Fruit fly (Drosophila melanogaster) whole organism, embryonic: ENCODE results near the gene Rab10.

Experiments
- BEAF-32 ChIP-seq: fragments of 200-800 bp; sonication (Bioruptor generic); optimal IDR thresholded peaks from 3 replicates; lab custom pipeline; 2017; ENCODE audit warnings: missing biosample characterization, missing genetic modification characterization, mild to moderate bottlenecking, moderate library complexity, missing genetic modification reagents
- Bdp1 ChIP-seq: fragments of 200-800 bp; sonication (Bioruptor generic); optimal IDR thresholded peaks from 3 replicates; lab custom pipeline; 2016; ENCODE audit warnings: missing biosample characterization, missing genetic modification characterization
- CG10431 ChIP-seq: fragments of 200-800 bp; sonication (Bioruptor generic); optimal IDR thresholded peaks from 3 replicates; lab custom pipeline; 2018; ENCODE audit warnings: missing biosample characterization, mild to moderate bottlenecking, missing genetic modification characterization
- CG1233 ChIP-seq: fragments of 200-800 bp; sonication (Bioruptor generic); optimal IDR thresholded peaks from 4 replicates; lab custom pipeline; 2018; ENCODE audit warnings: missing biosample characterization, mild to moderate bottlenecking, missing genetic modification characterization
- CG15601 ChIP-seq: fragments of 200-800 bp; sonication (Bioruptor generic); optimal IDR thresholded peaks from 3 replicates; lab custom pipeline; 2019; ENCODE audit warnings: missing biosample characterization, mild to moderate bottlenecking, missing genetic modification characterization, moderate library complexity
- CG17829 ChIP-seq: fragments of 200-800 bp; optimal IDR thresholded peaks from 2 replicates; lab custom pipeline; 2019; ENCODE audit warnings: missing biosample characterization, mild to moderate bottlenecking, missing genetic modification characterization, moderate library complexity
- CG3995 ChIP-seq: fragments of 200-800 bp; sonication (Bioruptor generic); optimal IDR thresholded peaks from 3 replicates; lab custom pipeline; 2016; ENCODE audit warnings: missing biosample characterization, missing genetic modification characterization
- CG4360 ChIP-seq: fragments of 200-800 bp; sonication (Bioruptor generic); IDR thresholded peaks from 2 replicates; pipeline ENCODE4 v1.3.6; 2022; ENCODE audit warnings: missing biosample characterization, missing genetic modification characterization
- CG4404 ChIP-seq: fragments of 200-800 bp; sonication (Bioruptor generic); IDR thresholded peaks from 2 replicates; pipeline ENCODE4 v1.3.6; 2022; ENCODE audit warnings: missing biosample characterization, missing genetic modification characterization
- CG4730 ChIP-seq: fragments of 200-800 bp; sonication (Bioruptor generic); IDR thresholded peaks from 2 replicates; pipeline ENCODE4 v1.3.6; 2022; ENCODE audit warnings: missing biosample characterization, missing genetic modification characterization
- CG6765 ChIP-seq: fragments of 200-800 bp; sonication (Bioruptor generic); optimal IDR thresholded peaks from 3 replicates; lab custom pipeline; 2017; ENCODE audit warnings: missing biosample characterization, mild to moderate bottlenecking, missing genetic modification characterization
- CG6813 ChIP-seq: fragments of 200-800 bp; sonication (Bioruptor generic); optimal IDR thresholded peaks from 2 replicates; lab custom pipeline; 2017; ENCODE audit warnings: missing biosample characterization, missing genetic modification characterization, mild to moderate bottlenecking, moderate library complexity, missing genetic modification reagents
- CG6854 ChIP-seq: fragments of 200-800 bp; sonication (Bioruptor generic); optimal IDR thresholded peaks from 3 replicates; lab custom pipeline; 2017; ENCODE audit warnings: missing biosample characterization, mild to moderate bottlenecking, missing genetic modification characterization
- CG9817 ChIP-seq: fragments of 200-800 bp; sonication (Bioruptor generic); optimal IDR thresholded peaks from 2 replicates; lab custom pipeline; 2018; ENCODE audit warnings: missing biosample characterization, mild to moderate bottlenecking, missing genetic modification characterization, moderate library complexity
- CHES-1-like ChIP-seq: fragments of 200-800 bp; sonication (Bioruptor generic); optimal IDR thresholded peaks from 2 replicates; lab custom pipeline; 2016; ENCODE audit warnings: missing biosample characterization, missing genetic modification characterization
- D ChIP-seq, 2 experiments: fragments of 200-800 bp in 1 of 2; fragments of >200 bp in 1 of 2; sonication (Bioruptor generic) in 1 of 2; optimal IDR thresholded peaks; 2 replicates in 1 of 2; 3 replicates in 1 of 2; lab custom pipeline; 2017; ENCODE audit warnings: mild to moderate bottlenecking in 1 of 2, missing biosample characterization in 1 of 2, missing genetic modification characterization in 1 of 2, missing genetic modification reagents in 1 of 2
- Dip3 ChIP-seq: fragments of 200-800 bp; sonication (Bioruptor generic); optimal IDR thresholded peaks from 3 replicates; lab custom pipeline; 2016; ENCODE audit warnings: missing biosample characterization, missing genetic modification characterization
- H15 ChIP-seq: fragments of 200-800 bp; sonication (Bioruptor generic); IDR thresholded peaks from 3 replicates; pipeline ENCODE4 v1.3.6; 2022; ENCODE audit warnings: missing biosample characterization, missing genetic modification characterization
- H2.0 ChIP-seq: fragments of 200-800 bp; sonication (Bioruptor generic); IDR thresholded peaks from 2 replicates; pipeline ENCODE4 v1.3.6; 2022; ENCODE audit warnings: missing biosample characterization, missing genetic modification characterization
- HmgZ ChIP-seq: fragments of 200-800 bp; sonication (Bioruptor generic); optimal IDR thresholded peaks from 2 replicates; lab custom pipeline; 2018; ENCODE audit warnings: missing biosample characterization, mild to moderate bottlenecking, missing genetic modification characterization
- Hr39 ChIP-seq: fragments of >200 bp; optimal IDR thresholded peaks from 2 replicates; lab custom pipeline; 2017
- Hsf ChIP-seq: fragments of 200-800 bp; sonication (Bioruptor generic); optimal IDR thresholded peaks from 3 replicates; lab custom pipeline; 2016; ENCODE audit warnings: missing biosample characterization, missing genetic modification characterization
- Lpt ChIP-seq: fragments of >200 bp; optimal IDR thresholded peaks from 2 replicates; lab custom pipeline; 2018; ENCODE audit warnings: missing biosample characterization, missing genetic modification characterization
- Meics ChIP-seq: fragments of 200-800 bp; sonication (Bioruptor generic); optimal IDR thresholded peaks from 2 replicates; lab custom pipeline; 2017; ENCODE audit warnings: missing biosample characterization, mild to moderate bottlenecking, missing genetic modification characterization
- NFAT ChIP-seq: fragments of 200-800 bp; sonication (Bioruptor generic); IDR thresholded peaks from 2 replicates; pipeline ENCODE4 v1.3.6; 2022; ENCODE audit warnings: missing biosample characterization, missing genetic modification characterization
- Spps ChIP-seq: fragments of 200-800 bp; sonication (Bioruptor generic); optimal IDR thresholded peaks from 2 replicates; lab custom pipeline; 2018; ENCODE audit warnings: missing biosample characterization, mild to moderate bottlenecking, missing genetic modification characterization
- ara ChIP-seq: fragments of 200-800 bp; sonication (Bioruptor generic); IDR thresholded peaks from 2 replicates; pipeline ENCODE4 v1.3.6; 2022; ENCODE audit warnings: missing biosample characterization, missing genetic modification characterization
- cas ChIP-seq: fragments of 200-800 bp; sonication (Bioruptor generic); IDR thresholded peaks from 2 replicates; pipeline ENCODE4 v1.3.6; 2022; ENCODE audit warnings: missing biosample characterization, missing genetic modification characterization
- cg ChIP-seq: fragments of 200-800 bp; sonication (Bioruptor generic); optimal IDR thresholded peaks from 3 replicates; lab custom pipeline; 2019; ENCODE audit warnings: missing biosample characterization, mild to moderate bottlenecking, missing genetic modification characterization, moderate library complexity
- chm ChIP-seq: fragments of 200-800 bp; sonication (Bioruptor generic); IDR thresholded peaks from 2 replicates; pipeline ENCODE4 v1.3.6; 2022; ENCODE audit warnings: missing biosample characterization, missing genetic modification characterization
- dmrt99B ChIP-seq: fragments of 200-800 bp; sonication (Bioruptor generic); optimal IDR thresholded peaks from 2 replicates; lab custom pipeline; 2018; ENCODE audit warnings: missing biosample characterization, mild to moderate bottlenecking, missing genetic modification characterization, moderate library complexity
- ems ChIP-seq: fragments of 200-800 bp; sonication (Bioruptor generic); optimal IDR thresholded peaks from 3 replicates; lab custom pipeline; 2016; ENCODE audit warnings: missing biosample characterization, missing genetic modification characterization
- exex ChIP-seq: fragments of 200-800 bp; sonication (Bioruptor generic); optimal IDR thresholded peaks from 4 replicates; lab custom pipeline; 2018; ENCODE audit warnings: missing biosample characterization, mild to moderate bottlenecking, missing genetic modification characterization, moderate library complexity
- gce ChIP-seq: fragments of 200-800 bp; sonication (Bioruptor generic); IDR thresholded peaks from 3 replicates; pipeline ENCODE4 v1.3.6; 2022; ENCODE audit warnings: missing biosample characterization, missing genetic modification characterization
- gsb-n ChIP-seq: fragments of 200-800 bp; sonication (Bioruptor generic); optimal IDR thresholded peaks from 3 replicates; lab custom pipeline; 2018; ENCODE audit warnings: missing biosample characterization, mild to moderate bottlenecking, missing genetic modification characterization
- jigr1 ChIP-seq: fragments of 200-800 bp; sonication (Bioruptor generic); IDR thresholded peaks from 3 replicates; pipeline ENCODE4 v1.3.6; 2022; ENCODE audit warnings: missing biosample characterization, missing genetic modification characterization
- kah ChIP-seq: fragments of 200-800 bp; sonication (Bioruptor generic); optimal IDR thresholded peaks from 2 replicates; lab custom pipeline; 2018; ENCODE audit warnings: missing biosample characterization, mild to moderate bottlenecking, missing genetic modification characterization
- mam ChIP-seq: fragments of 200-800 bp; sonication (Bioruptor generic); optimal IDR thresholded peaks from 3 replicates; lab custom pipeline; 2016; ENCODE audit warnings: missing biosample characterization, missing genetic modification characterization
- nerfin-2 ChIP-seq: fragments of 200-800 bp; sonication (Bioruptor generic); IDR thresholded peaks from 2 replicates; pipeline ENCODE4 v1.3.6; 2022; ENCODE audit warnings: missing biosample characterization, missing genetic modification characterization; ENCODE audit not compliant: partially characterized antibody
- oc ChIP-seq: fragments of 200-800 bp; sonication (Bioruptor generic); optimal IDR thresholded peaks from 2 replicates; lab custom pipeline; 2018; ENCODE audit warnings: missing biosample characterization, mild to moderate bottlenecking, missing genetic modification characterization, moderate library complexity
- onecut ChIP-seq: fragments of 200-800 bp; sonication (Bioruptor generic); IDR thresholded peaks from 2 replicates; pipeline ENCODE4 v1.3.6; 2022; ENCODE audit warnings: missing biosample characterization, missing genetic modification characterization
- peb ChIP-seq: fragments of 200-800 bp; sonication (Bioruptor generic); IDR thresholded peaks from 2 replicates; pipeline ENCODE4 v1.3.6; 2022; ENCODE audit warnings: missing biosample characterization, missing genetic modification characterization
- ranshi ChIP-seq: fragments of 200-800 bp; sonication (Bioruptor generic); IDR thresholded peaks from 2 replicates; pipeline ENCODE4 v1.3.6; 2022; ENCODE audit warnings: missing biosample characterization, missing genetic modification characterization
- repo ChIP-seq: fragments of 200-800 bp; sonication (Bioruptor generic); optimal IDR thresholded peaks from 2 replicates; lab custom pipeline; 2016; ENCODE audit warnings: missing biosample characterization, missing genetic modification characterization
- seq ChIP-seq: fragments of 200-800 bp; sonication (Bioruptor generic); IDR thresholded peaks from 2 replicates; pipeline ENCODE4 v1.3.6; 2022; ENCODE audit warnings: missing biosample characterization, missing genetic modification characterization
- slbo ChIP-seq: fragments of 200-800 bp; sonication (Bioruptor generic); IDR thresholded peaks from 2 replicates; pipeline ENCODE4 v1.3.6; 2022; ENCODE audit warnings: missing biosample characterization, missing genetic modification characterization
- slou ChIP-seq: fragments of 200-800 bp; sonication (Bioruptor generic); optimal IDR thresholded peaks from 3 replicates; lab custom pipeline; 2016; ENCODE audit warnings: missing biosample characterization, missing genetic modification characterization
- slp2 ChIP-seq: fragments of 200-800 bp; sonication (Bioruptor generic); optimal IDR thresholded peaks from 2 replicates; lab custom pipeline; 2016; ENCODE audit warnings: missing biosample characterization, missing genetic modification characterization
- sr ChIP-seq: fragments of 200-800 bp; sonication (Bioruptor generic); IDR thresholded peaks from 3 replicates; pipeline ENCODE4 v1.3.6; 2022; ENCODE audit warnings: missing biosample characterization, missing genetic modification characterization
- z ChIP-seq: fragments of 200-800 bp; sonication (Bioruptor generic); IDR thresholded peaks from 3 replicates; pipeline ENCODE4 v1.3.6; 2022; ENCODE audit warnings: missing biosample characterization, missing genetic modification characterization

Rab10 gene

DNA sequence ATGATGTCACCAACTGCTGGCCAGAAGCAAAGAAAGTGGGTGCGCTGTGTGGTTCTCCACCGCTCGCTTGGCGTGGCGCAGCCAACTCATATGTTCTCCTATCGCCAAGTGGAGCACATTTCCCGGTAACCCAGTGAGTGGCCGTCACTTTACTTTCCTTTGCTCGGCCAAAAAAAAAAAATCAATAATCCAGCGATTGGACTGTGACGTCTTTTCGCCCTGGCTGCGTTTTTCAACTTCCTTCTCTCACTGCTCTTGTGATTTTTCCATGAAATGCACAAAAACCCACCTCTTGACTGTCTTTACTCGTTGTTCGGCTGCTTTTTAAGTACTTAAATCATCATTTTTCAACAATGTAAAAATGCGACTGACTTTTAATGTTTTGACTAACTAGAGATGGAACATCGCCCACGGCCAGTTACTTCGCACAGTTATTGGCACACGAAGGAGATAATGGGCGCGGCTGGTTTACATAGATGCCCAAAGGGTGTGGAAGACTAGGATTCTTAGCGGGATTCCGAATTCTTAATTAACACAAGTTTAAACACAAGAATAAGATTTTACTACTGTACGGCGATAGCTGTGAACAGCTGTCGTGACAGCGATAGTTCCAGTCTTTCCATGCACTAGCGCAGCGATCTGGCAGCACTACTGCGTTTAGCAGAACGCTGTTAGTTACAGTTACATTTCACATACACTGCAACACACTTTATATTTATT is 15.2 kb upstream of the Rab10 start, which contains the start of gene sw (continued):
- TF ChIP-seq Spps (tag; lab: Kevin White, UChicago) = no peak
- no peak for TF ChIP-seq exex (tag; lab: Kevin White, UChicago)
- TF ChIP-seq cas (GFP tag; lab: Robert Waterston, UW) = peak; percentile 77
- no peak for TF ChIP-seq CG4360 (GFP tag; lab: Robert Waterston, UW)
- peak; percentile 45; the same call in 1 of the 2 replicates for TF ChIP-seq H2.0
- TF ChIP-seq BEAF-32 (GFP tag; lab: Kevin White, UChicago) = peak; percentile 94
- peak; percentile 41; the same call in 1 of the 3 replicates for TF ChIP-seq jigr1 (GFP tag; lab: Robert Waterston, UW)
- peak; percentile 74 for TF ChIP-seq mam (GFP tag; lab: Kevin White, UChicago)
- TF ChIP-seq ara = peak; percentile 54
- peak; percentile 47 for TF ChIP-seq CG15601 (tag; lab: Kevin White, UChicago)
- peak; percentile 46; the same call in 1 of the 3 replicates for TF ChIP-seq H15 (GFP tag; lab: Robert Waterston, UW)
- TF ChIP-seq slp2 (GFP tag; lab: Kevin White, UChicago) = peak; percentile 36
- no peak for TF ChIP-seq D (optimal IDR thresholded peaks at IDR 0.05; lab: Kevin White, UChicago)
- TF ChIP-seq D (GFP tag; optimal IDR thresholded peaks at IDR 0.05; lab: Kevin White, UChicago) = no peak
- peak; percentile 61 for TF ChIP-seq Hsf
- TF ChIP-seq slou (GFP tag; lab: Kevin White, UChicago) = peak; percentile 10
- TF ChIP-seq ems (GFP tag; lab: Kevin White, UChicago) = peak; percentile 62
- TF ChIP-seq CHES-1-like = peak; percentile 73
- TF ChIP-seq dmrt99B = peak; percentile 53
- TF ChIP-seq repo (GFP tag; lab: Kevin White, UChicago) = no peak
- peak; percentile 75 for TF ChIP-seq nerfin-2
- no peak for TF ChIP-seq sr (GFP tag; lab: Robert Waterston, UW)
- peak; percentile 62 for TF ChIP-seq CG17829 (tag; lab: Kevin White, UChicago)
- TF ChIP-seq Lpt (GFP tag; lab: Kevin White, UChicago) = no peak
- TF ChIP-seq slbo (GFP tag; lab: Robert Waterston, UW) = peak; percentile 85
- peak; percentile 32 for TF ChIP-seq Meics (GFP tag; lab: Kevin White, UChicago)
- peak; percentile 27; the same call in 1 of the 2 replicates for TF ChIP-seq CG4730 (GFP tag; lab: Robert Waterston, UW)
- TF ChIP-seq CG1233 (GFP tag; lab: Kevin White, UChicago) = peak; percentile 28
- peak; percentile 97 for TF ChIP-seq CG3995 (GFP tag; lab: Kevin White, UChicago)
- peak; percentile 78 for TF ChIP-seq CG9817
- TF ChIP-seq kah (GFP tag; lab: Kevin White, UChicago) = no peak
- no peak for TF ChIP-seq gsb-n (tag; lab: Kevin White, UChicago)
- TF ChIP-seq seq (GFP tag; lab: Robert Waterston, UW) = no peak
- TF ChIP-seq Dip3 (GFP tag; lab: Kevin White, UChicago) = peak; percentile 63
- no peak for TF ChIP-seq Hr39 (lab: Kevin White, UChicago)
- no peak for TF ChIP-seq cg (GFP tag; lab: Kevin White, UChicago)
- no peak for TF ChIP-seq oc (tag; lab: Kevin White, UChicago)
- no peak for TF ChIP-seq CG6813 (GFP tag; lab: Kevin White, UChicago)
- peak; percentile 60; the same call in 1 of the 2 replicates for TF ChIP-seq ranshi
- TF ChIP-seq CG4404 (GFP tag; lab: Robert Waterston, UW) = peak; percentile 81
- TF ChIP-seq HmgZ (tag; lab: Kevin White, UChicago) = peak; percentile 58
- TF ChIP-seq CG6765 = no peak
- TF ChIP-seq Bdp1 (GFP tag; lab: Kevin White, UChicago) = peak; percentile 29
- peak; percentile 23; the same call in 1 of the 2 replicates for TF ChIP-seq chm
- TF ChIP-seq CG10431 (GFP tag; lab: Kevin White, UChicago) = no peak
- no peak for TF ChIP-seq z (GFP tag; lab: Robert Waterston, UW)
- TF ChIP-seq peb (GFP tag; lab: Robert Waterston, UW) = 0 out of 2 replicates have a peak, but pooled peaks have one; percentile 23
- no peak for TF ChIP-seq CG6854
- TF ChIP-seq NFAT = peak; percentile 77
- TF ChIP-seq gce (GFP tag; lab: Robert Waterston, UW) = no peak
- TF ChIP-seq onecut = peak; percentile 92
